Worm (Caenorhabditis elegans) whole organism, young adult: Measurements from ENCODE around the gene mab-5.

Experiments
- C06A6.2 ChIP-seq: fragments of 200-800 bp; sonication (Bioruptor generic); conservative IDR thresholded peaks from 2 replicates; pipeline ENCODE4 v1.3.6; 2022; ENCODE audit warnings: missing genetic modification characterization, missing compliant biosample characterization
- F57C9.4 ChIP-seq: sonication (generic microtip); optimal IDR thresholded peaks from 2 replicates; lab custom pipeline; 2017; ENCODE audit warnings: mild to moderate bottlenecking, missing genetic modification characterization, missing compliant biosample characterization
- K11D2.4 ChIP-seq: fragments of 200-800 bp; sonication (Bioruptor generic); IDR thresholded peaks from 2 replicates; pipeline ENCODE4 v1.3.6; 2022; ENCODE audit warnings: missing genetic modification reagents, missing genetic modification characterization, missing compliant biosample characterization
- K12H6.12 ChIP-seq: fragments of 200-800 bp; sonication (Bioruptor generic); optimal IDR thresholded peaks from 2 replicates; lab custom pipeline; 2018; ENCODE audit warnings: mild to moderate bottlenecking, missing genetic modification characterization, missing compliant biosample characterization
- T26A5.8 ChIP-seq: sonication (generic microtip); optimal IDR thresholded peaks from 2 replicates; lab custom pipeline; 2016; ENCODE audit warnings: missing genetic modification characterization, missing compliant biosample characterization
- Y53G8AR.9 ChIP-seq: fragments of 200-800 bp; sonication (Bioruptor generic); conservative IDR thresholded peaks from 2 replicates; pipeline ENCODE4 v1.3.6; 2022; ENCODE audit warnings: missing genetic modification reagents, missing genetic modification characterization, missing compliant biosample characterization
- Y79H2A.3 ChIP-seq: fragments of 200-800 bp; sonication (Bioruptor generic); conservative IDR thresholded peaks from 2 replicates; pipeline ENCODE4 v1.3.6; 2022; ENCODE audit warnings: missing genetic modification reagents, missing genetic modification characterization, missing compliant biosample characterization
- ZK185.1 ChIP-seq: sonication (generic microtip); optimal IDR thresholded peaks from 2 replicates; lab custom pipeline; 2016; ENCODE audit warnings: mild to moderate bottlenecking, missing genetic modification characterization, missing compliant biosample characterization; ENCODE audit not compliant: poor library complexity, severe bottlenecking
- akir-1 ChIP-seq: fragments of 200-800 bp; sonication (Bioruptor generic); optimal IDR thresholded peaks from 2 replicates; lab custom pipeline; 2018; ENCODE audit warnings: mild to moderate bottlenecking, missing genetic modification characterization, moderate library complexity, missing compliant biosample characterization
- atf-7 ChIP-seq: sonication (generic microtip); optimal IDR thresholded peaks from 2 replicates; lab custom pipeline; 2017; ENCODE audit warnings: mild to moderate bottlenecking, missing genetic modification characterization, missing compliant biosample characterization
- attf-3 ChIP-seq: fragments of 200-800 bp; sonication (Bioruptor generic); conservative IDR thresholded peaks from 2 replicates; pipeline ENCODE4 v1.3.6; 2022; ENCODE audit warnings: missing genetic modification reagents, missing genetic modification characterization, missing compliant biosample characterization
- attf-5 ChIP-seq: fragments of 200-800 bp; sonication (Bioruptor generic); optimal IDR thresholded peaks from 2 replicates; lab custom pipeline; 2018; ENCODE audit warnings: mild to moderate bottlenecking, missing genetic modification characterization, missing compliant biosample characterization
- ceh-40 ChIP-seq: fragments of 200-800 bp; sonication (Bioruptor generic); IDR thresholded peaks from 2 replicates; pipeline ENCODE4 v1.3.6; 2022; ENCODE audit warnings: missing genetic modification characterization, missing compliant biosample characterization
- dox-1 ChIP-seq: fragments of 200-800 bp; sonication (Bioruptor generic); IDR thresholded peaks from 2 replicates; pipeline ENCODE4 v1.3.6; 2022; ENCODE audit warnings: missing genetic modification reagents, missing genetic modification characterization, missing compliant biosample characterization
- dpl-1 ChIP-seq: fragments of 150-350 bp; optimal IDR thresholded peaks from 2 replicates; lab custom pipeline; 2014; ENCODE audit warnings: missing biosample characterization, missing genetic modification reagents, missing genetic modification characterization
- efl-1 ChIP-seq: fragments of 150-350 bp; optimal IDR thresholded peaks from 2 replicates; lab custom pipeline; 2014; ENCODE audit warnings: missing biosample characterization, missing genetic modification reagents, missing genetic modification characterization
- egl-44 ChIP-seq: fragments of 200-800 bp; sonication (Bioruptor generic); IDR thresholded peaks from 2 replicates; pipeline ENCODE4 v1.3.6; 2022; ENCODE audit warnings: missing genetic modification reagents, missing genetic modification characterization, missing compliant biosample characterization
- egrh-3 ChIP-seq: fragments of 200-800 bp; sonication (Bioruptor generic); IDR thresholded peaks from 2 replicates; pipeline ENCODE4 v1.3.6; 2022; ENCODE audit warnings: missing genetic modification reagents, missing genetic modification characterization, missing compliant biosample characterization
- fkh-3 ChIP-seq: sonication (generic microtip); optimal IDR thresholded peaks from 2 replicates; lab custom pipeline; 2016; ENCODE audit warnings: mild to moderate bottlenecking, missing genetic modification characterization, missing compliant biosample characterization
- hlh-12 ChIP-seq: sonication (generic microtip); optimal IDR thresholded peaks from 2 replicates; lab custom pipeline; 2016; ENCODE audit warnings: missing genetic modification characterization, missing compliant biosample characterization
- hmg-1.2 ChIP-seq: fragments of 200-800 bp; sonication (Bioruptor generic); IDR thresholded peaks from 2 replicates; pipeline ENCODE4 v1.3.6; 2022; ENCODE audit warnings: missing genetic modification reagents, missing genetic modification characterization, missing compliant biosample characterization
- hrde-1 ChIP-seq: sonication (generic microtip); optimal IDR thresholded peaks from 2 replicates; lab custom pipeline; 2016; ENCODE audit warnings: missing genetic modification characterization, mild to moderate bottlenecking, missing compliant biosample characterization, moderate library complexity, missing genotype, missing genetic modification reagents, borderline replicate concordance
- lag-1 ChIP-seq: fragments of 200-800 bp; sonication (Bioruptor generic); IDR thresholded peaks from 2 replicates; pipeline ENCODE4 v1.3.6; 2022; ENCODE audit warnings: missing genetic modification reagents, missing genetic modification characterization, missing compliant biosample characterization
- let-607 ChIP-seq, 2 experiments: fragments of 200-800 bp in 1 of 2; sonication (Bioruptor generic) in 1 of 2; sonication (generic microtip) in 1 of 2; optimal IDR thresholded peaks; 2 replicates each; lab custom pipeline; 2016 to 2018; ENCODE audit warnings: mild to moderate bottlenecking in 2 of 2, missing compliant biosample characterization in 2 of 2, missing genetic modification characterization in 2 of 2, moderate library complexity in 2 of 2, missing genotype in 1 of 2
- lin-26 ChIP-seq: fragments of 200-800 bp; sonication (Bioruptor generic); IDR thresholded peaks from 2 replicates; pipeline ENCODE4 v1.3.6; 2022; ENCODE audit warnings: missing genetic modification reagents, missing genetic modification characterization, missing compliant biosample characterization
- lin-35 ChIP-seq, 3 experiments: fragments of 150-350 bp in 2 of 3; sonication (generic microtip) in 1 of 3; optimal IDR thresholded peaks; 2 replicates each; lab custom pipeline; 2014 to 2018; ENCODE audit warnings: missing biosample characterization in 3 of 3, missing genetic modification characterization in 3 of 3, missing genetic modification reagents in 3 of 3
- lin-40 ChIP-seq: sonication (generic microtip); optimal IDR thresholded peaks from 2 replicates; lab custom pipeline; 2016; ENCODE audit warnings: missing genetic modification characterization, mild to moderate bottlenecking, missing compliant biosample characterization, missing genotype, missing genetic modification reagents
- lin-54 ChIP-seq: fragments of 200-800 bp; sonication (Bioruptor generic); optimal IDR thresholded peaks from 2 replicates; lab custom pipeline; 2018; ENCODE audit warnings: mild to moderate bottlenecking, missing genetic modification characterization, missing compliant biosample characterization
- madf-10 ChIP-seq: sonication (generic microtip); optimal IDR thresholded peaks from 2 replicates; lab custom pipeline; 2016; ENCODE audit warnings: mild to moderate bottlenecking, missing genetic modification characterization, missing compliant biosample characterization
- madf-3 ChIP-seq: fragments of 200-800 bp; sonication (Bioruptor generic); IDR thresholded peaks from 2 replicates; pipeline ENCODE4 v1.3.6; 2022; ENCODE audit warnings: missing genetic modification reagents, missing genetic modification characterization, missing compliant biosample characterization
- nfya-1 ChIP-seq: sonication (generic microtip); optimal IDR thresholded peaks from 2 replicates; lab custom pipeline; 2017; ENCODE audit warnings: antibody characterized with exemption, missing compliant biosample characterization, missing genetic modification characterization, borderline replicate concordance; ENCODE audit not compliant: insufficient read depth
- nfyb-1 ChIP-seq: fragments of 200-800 bp; sonication (Bioruptor generic); IDR thresholded peaks from 2 replicates; pipeline ENCODE4 v1.3.6; 2022; ENCODE audit warnings: missing genetic modification reagents, missing genetic modification characterization, missing compliant biosample characterization
- nhr-179 ChIP-seq: sonication (generic microtip); optimal IDR thresholded peaks from 2 replicates; lab custom pipeline; 2016; ENCODE audit warnings: mild to moderate bottlenecking, missing genetic modification characterization, missing compliant biosample characterization
- nhr-80 ChIP-seq: sonication (generic microtip); optimal IDR thresholded peaks from 2 replicates; lab custom pipeline; 2016; ENCODE audit warnings: missing genetic modification characterization, missing compliant biosample characterization
- nhr-90 ChIP-seq: sonication (generic microtip); optimal IDR thresholded peaks from 2 replicates; lab custom pipeline; 2016; ENCODE audit warnings: missing genotype, mild to moderate bottlenecking, missing genetic modification characterization, missing compliant biosample characterization
- repo-1 ChIP-seq: sonication (generic microtip); optimal IDR thresholded peaks from 2 replicates; lab custom pipeline; 2017; ENCODE audit warnings: mild to moderate bottlenecking, missing genetic modification characterization, missing compliant biosample characterization
- snpc-1.3 ChIP-seq: sonication (generic microtip); optimal IDR thresholded peaks from 2 replicates; lab custom pipeline; 2017; ENCODE audit warnings: missing genetic modification characterization, mild to moderate bottlenecking, missing compliant biosample characterization, antibody characterized with exemption, moderate library complexity, missing genotype, missing genetic modification reagents; ENCODE audit not compliant: insufficient read depth
- tbp1 ChIP-seq: fragments of 200-800 bp; sonication (Bioruptor generic); optimal IDR thresholded peaks from 2 replicates; lab custom pipeline; 2018; ENCODE audit warnings: mild to moderate bottlenecking, missing genetic modification characterization, missing compliant biosample characterization
- tbx-9 ChIP-seq: sonication (generic microtip); optimal IDR thresholded peaks from 2 replicates; lab custom pipeline; 2016; ENCODE audit warnings: borderline replicate concordance, missing genetic modification characterization, inconsistent platforms, missing compliant biosample characterization
- zfh-2 ChIP-seq: fragments of 200-800 bp; sonication (Bioruptor generic); conservative IDR thresholded peaks from 2 replicates; pipeline ENCODE4 v1.3.6; 2022; ENCODE audit warnings: missing genetic modification reagents, missing genetic modification characterization, missing compliant biosample characterization
- ztf-22 ChIP-seq: fragments of 200-800 bp; sonication (Bioruptor generic); optimal IDR thresholded peaks from 2 replicates; lab custom pipeline; 2018; ENCODE audit warnings: mild to moderate bottlenecking, missing genetic modification characterization, moderate library complexity, missing compliant biosample characterization
- ztf-25 ChIP-seq: fragments of 200-800 bp; sonication (Bioruptor generic); IDR thresholded peaks from 2 replicates; pipeline ENCODE4 v1.3.6; 2022; ENCODE audit warnings: missing genetic modification reagents, missing genetic modification characterization, missing compliant biosample characterization
- ztf-26 ChIP-seq: sonication (generic microtip); optimal IDR thresholded peaks from 2 replicates; lab custom pipeline; 2017; ENCODE audit warnings: missing genetic modification characterization, missing compliant biosample characterization
- ztf-3 ChIP-seq: fragments of 200-800 bp; sonication (Bioruptor generic); optimal IDR thresholded peaks from 2 replicates; lab custom pipeline; 2018; ENCODE audit warnings: mild to moderate bottlenecking, missing genetic modification characterization, missing compliant biosample characterization
- ztf-6 ChIP-seq: fragments of 200-800 bp; sonication (Bioruptor generic); IDR thresholded peaks from 2 replicates; pipeline ENCODE4 v1.3.6; 2022; ENCODE audit warnings: missing genetic modification reagents, missing genetic modification characterization, missing compliant biosample characterization

The mab-5 gene

DNA sequence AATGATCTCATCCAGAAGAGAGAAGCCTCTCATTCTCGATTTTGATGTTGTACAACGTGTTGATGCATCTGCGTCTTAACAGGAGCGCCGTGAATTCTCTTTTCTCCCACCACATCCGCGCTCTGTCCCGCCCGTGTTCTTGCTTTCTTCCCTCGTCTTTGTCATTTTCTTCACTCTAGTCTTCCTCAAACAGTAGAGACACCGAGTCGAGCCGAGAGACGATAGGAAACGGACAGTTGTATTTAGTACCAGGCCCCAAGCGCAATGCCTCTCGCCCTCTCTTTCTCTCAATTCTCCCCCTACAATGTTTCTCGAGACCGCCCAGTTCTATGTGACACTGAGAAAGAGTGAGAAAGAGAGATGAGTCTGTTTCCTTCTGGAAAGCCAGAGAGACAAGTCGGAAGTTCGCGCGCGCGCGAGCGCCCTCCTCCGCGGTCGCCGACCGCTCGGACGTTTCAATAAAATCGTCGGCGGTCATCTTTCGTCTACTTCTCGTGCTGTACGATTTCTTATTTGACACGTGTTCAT lies 53.7 kb downstream of the mab-5 start, which contains the start of gene ZK112.4 (continued):
- no peak for TF ChIP-seq egl-44 (GFP tag; lab: Robert Waterston, UW)
- no peak for TF ChIP-seq Y53G8AR.9
- TF ChIP-seq K11D2.4 (GFP tag; lab: Robert Waterston, UW): no peak
- peak; percentile 28 for TF ChIP-seq nhr-179 (tag; lab: Kevin White, UChicago)
- peak; percentile 11 for TF ChIP-seq nhr-90
- no peak for TF ChIP-seq snpc-1.3
- TF ChIP-seq hrde-1 (tag; lab: Kevin White, UChicago): no peak
- no peak for TF ChIP-seq hlh-12
- peak; percentile 86 for TF ChIP-seq zfh-2 (GFP tag; lab: Robert Waterston, UW)
- no peak for TF ChIP-seq C06A6.2
- TF ChIP-seq T26A5.8 (tag; lab: Kevin White, UChicago): no peak

DNA sequence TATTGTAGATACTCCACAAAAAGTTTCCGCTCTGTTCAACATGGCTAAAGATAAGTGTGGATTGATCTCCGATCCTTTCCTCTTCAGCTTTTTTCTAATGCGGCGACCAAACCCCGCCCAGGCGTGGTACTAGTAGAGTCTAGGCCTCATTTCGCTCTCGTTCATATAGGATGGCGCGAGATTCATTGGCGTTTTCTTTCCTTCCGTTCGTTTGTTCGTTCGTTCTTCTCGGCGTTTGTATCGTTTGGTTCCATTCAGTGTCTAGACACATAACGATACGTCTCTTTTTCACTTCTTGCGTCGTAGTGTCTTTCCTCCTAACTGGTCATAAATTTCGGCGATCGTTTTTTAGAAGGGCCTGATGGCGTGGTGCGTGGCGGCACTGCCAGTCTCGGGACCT lies 54.2 kb downstream of the mab-5 start:
- TF ChIP-seq efl-1 (GFP tag; lab: Kevin White, UChicago) (no peak), T26A5.8 (tag; lab: Kevin White, UChicago) (no peak), lin-26 (0 out of 2 replicates have a peak, but pooled peaks have one; percentile 57), lag-1 (GFP tag; lab: Robert Waterston, UW) (0 out of 2 replicates have a peak, but pooled peaks have one; percentile 1), lin-35 (GFP tag; optimal IDR thresholded peaks at IDR 0.05; lab: Kevin White, UChicago) (no peak)
- TF ChIP-seq, all 124 proteins: peak for 2

DNA sequence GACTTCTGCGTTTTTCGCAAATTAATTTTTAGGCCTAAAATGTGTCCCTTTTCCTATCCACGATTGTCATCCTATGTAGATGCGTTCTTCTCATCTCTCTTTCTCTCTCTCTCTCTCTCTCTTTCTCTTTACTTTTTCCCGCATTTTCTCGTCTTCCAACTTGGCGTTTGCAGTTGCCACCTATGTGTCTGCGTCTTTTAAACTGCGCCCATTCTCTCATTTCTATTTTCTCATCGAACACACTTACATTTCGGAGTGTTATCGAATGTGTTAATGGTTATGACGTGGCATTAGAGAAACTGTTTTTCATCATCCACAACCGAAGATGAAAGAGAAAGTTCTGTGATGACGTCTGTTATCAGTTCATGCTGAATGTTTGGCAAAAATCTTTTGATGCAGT lies 54.8 kb downstream of the mab-5 start:
- no peak for TF ChIP-seq ceh-40 (GFP tag; lab: Robert Waterston, UW)
- TF ChIP-seq dpl-1: no peak
- peak; percentile 58 for TF ChIP-seq attf-5 (GFP tag; lab: Kevin White, UChicago)
- TF ChIP-seq ztf-3 (GFP tag; lab: Kevin White, UChicago): no peak
- peak; percentile 75 for TF ChIP-seq ztf-22 (GFP tag; lab: Kevin White, UChicago)
- TF ChIP-seq ztf-6 (GFP tag; lab: Robert Waterston, UW): no peak
- TF ChIP-seq T26A5.8 (tag; lab: Kevin White, UChicago): no peak
- no peak for TF ChIP-seq attf-3
- TF ChIP-seq ztf-26 (tag; lab: Kevin White, UChicago): peak; percentile 6
- TF ChIP-seq repo-1 (tag; lab: Kevin White, UChicago): peak; percentile 39
- no peak for TF ChIP-seq nfya-1 (tag; lab: Kevin White, UChicago)
- TF ChIP-seq madf-3 (GFP tag; lab: Robert Waterston, UW): no peak
- no peak for TF ChIP-seq tbx-9 (tag; lab: Kevin White, UChicago)
- TF ChIP-seq nfyb-1 (GFP tag; lab: Robert Waterston, UW): peak; percentile 53; the same call in 1 of the 2 replicates
- peak; percentile 31 for TF ChIP-seq madf-10 (tag; lab: Kevin White, UChicago)
- peak in 1 of 3 experiments; percentile 43 for TF ChIP-seq lin-35 (GFP tag; optimal IDR thresholded peaks at IDR 0.05; lab: Kevin White, UChicago)
- no peak for TF ChIP-seq akir-1
- TF ChIP-seq lin-54 (GFP tag; lab: Kevin White, UChicago): no peak
- peak; percentile 12 for TF ChIP-seq tbp1 (GFP tag; lab: Kevin White, UChicago)
- peak; percentile 96 to 97 for TF ChIP-seq let-607 (tag; optimal IDR thresholded peaks at IDR 0.05; lab: Kevin White, UChicago)
- peak; percentile 42; the same call in 1 of the 2 replicates for TF ChIP-seq hmg-1.2
- TF ChIP-seq fkh-3 (tag; lab: Kevin White, UChicago): no peak
- no peak for TF ChIP-seq ztf-25 (GFP tag; lab: Robert Waterston, UW)
- TF ChIP-seq K12H6.12 (tag; lab: Kevin White, UChicago): no peak
- no peak for TF ChIP-seq Y79H2A.3 (GFP tag; lab: Robert Waterston, UW)
- TF ChIP-seq lin-40 (tag; lab: Kevin White, UChicago): peak; percentile 66
- peak; percentile 48 for TF ChIP-seq atf-7 (tag; lab: Kevin White, UChicago)
- 0 out of 2 replicates have a peak, but pooled peaks have one; percentile 29 for TF ChIP-seq K11D2.4 (GFP tag; lab: Robert Waterston, UW)
- peak; percentile 35; the same call in 1 of the 2 replicates for TF ChIP-seq dox-1 (GFP tag; lab: Robert Waterston, UW)
- TF ChIP-seq F57C9.4 (tag; lab: Kevin White, UChicago): no peak
- TF ChIP-seq egrh-3 (GFP tag; lab: Robert Waterston, UW): no peak
- TF ChIP-seq ZK185.1 (tag; lab: Kevin White, UChicago): no peak
- peak; percentile 90 for TF ChIP-seq nhr-80 (tag; lab: Kevin White, UChicago)
